Fruit fly (Drosophila melanogaster) whole organism, embryonic: ENCODE measurements around the gene Jarid2.

ENCODE experiments used
- Adf1 ChIP-seq: fragments of 200-800 bp; sonication (Bioruptor generic); IDR thresholded peaks from 2 replicates; pipeline ENCODE4 v1.3.6; 2022; ENCODE audit warnings: missing biosample characterization, missing genetic modification characterization
- Atf3 ChIP-seq: fragments of 200-800 bp; sonication (Bioruptor generic); optimal IDR thresholded peaks from 3 replicates; lab custom pipeline; 2016; ENCODE audit warnings: missing biosample characterization, missing genetic modification characterization
- BtbVII ChIP-seq: fragments of 200-800 bp; sonication (Bioruptor generic); optimal IDR thresholded peaks from 3 replicates; lab custom pipeline; 2017; ENCODE audit warnings: missing biosample characterization, mild to moderate bottlenecking, missing genetic modification characterization
- CG10366 ChIP-seq: fragments of 200-800 bp; sonication (Bioruptor generic); IDR thresholded peaks from 2 replicates; pipeline ENCODE4 v1.3.6; 2022; ENCODE audit warnings: missing biosample characterization, missing genetic modification characterization
- CG12071 ChIP-seq: fragments of 200-800 bp; sonication (Bioruptor generic); optimal IDR thresholded peaks from 3 replicates; lab custom pipeline; 2018; ENCODE audit warnings: missing biosample characterization, mild to moderate bottlenecking, missing genetic modification characterization
- CG12219 ChIP-seq: fragments of 200-800 bp; sonication (Bioruptor generic); optimal IDR thresholded peaks from 3 replicates; lab custom pipeline; 2018; ENCODE audit warnings: missing biosample characterization, mild to moderate bottlenecking, missing genetic modification characterization
- CG14860 ChIP-seq: fragments of 200-800 bp; sonication (Bioruptor generic); IDR thresholded peaks from 3 replicates; pipeline ENCODE4 v1.3.6; 2022; ENCODE audit warnings: missing biosample characterization, missing genetic modification characterization; ENCODE audit not compliant: partially characterized antibody
- CG15479 ChIP-seq: fragments of 200-800 bp; sonication (Bioruptor generic); optimal IDR thresholded peaks from 3 replicates; lab custom pipeline; 2019; ENCODE audit warnings: missing biosample characterization, mild to moderate bottlenecking, missing genetic modification characterization, moderate library complexity
- CG1647 ChIP-seq: fragments of 200-800 bp; sonication (Bioruptor generic); optimal IDR thresholded peaks from 3 replicates; lab custom pipeline; 2016; ENCODE audit warnings: missing biosample characterization, missing genetic modification characterization
- CG18764 ChIP-seq: fragments of 200-800 bp; sonication (Bioruptor generic); optimal IDR thresholded peaks from 3 replicates; lab custom pipeline; 2016; ENCODE audit warnings: missing biosample characterization, missing genetic modification characterization
- CG30403 ChIP-seq: fragments of 200-800 bp; sonication (Bioruptor generic); optimal IDR thresholded peaks from 3 replicates; lab custom pipeline; 2016; ENCODE audit warnings: missing biosample characterization, missing genetic modification characterization
- CG4360 ChIP-seq: fragments of 200-800 bp; sonication (Bioruptor generic); IDR thresholded peaks from 2 replicates; pipeline ENCODE4 v1.3.6; 2022; ENCODE audit warnings: missing biosample characterization, missing genetic modification characterization
- CG6254 ChIP-seq: fragments of 200-800 bp; sonication (Bioruptor generic); optimal IDR thresholded peaks from 3 replicates; lab custom pipeline; 2017; ENCODE audit warnings: mild to moderate bottlenecking, missing biosample characterization, missing genetic modification reagents, missing genetic modification characterization
- CG6683 ChIP-seq: fragments of 200-800 bp; sonication (Bioruptor generic); optimal IDR thresholded peaks from 2 replicates; lab custom pipeline; 2017; ENCODE audit warnings: missing biosample characterization, mild to moderate bottlenecking, missing genetic modification characterization, missing genetic modification reagents
- CG8765 ChIP-seq: fragments of 200-800 bp; sonication (Bioruptor generic); IDR thresholded peaks from 2 replicates; pipeline ENCODE4 v1.3.6; 2022; ENCODE audit warnings: missing biosample characterization, missing genetic modification characterization
- CG8924 ChIP-seq: fragments of 200-800 bp; optimal IDR thresholded peaks from 3 replicates; lab custom pipeline; 2019; ENCODE audit warnings: missing biosample characterization, mild to moderate bottlenecking, missing genetic modification characterization, moderate library complexity
- CG9609 ChIP-seq: fragments of 200-800 bp; sonication (Bioruptor generic); optimal IDR thresholded peaks from 3 replicates; lab custom pipeline; 2016; ENCODE audit warnings: missing biosample characterization, missing genetic modification characterization
- CG9817 ChIP-seq: fragments of 200-800 bp; sonication (Bioruptor generic); optimal IDR thresholded peaks from 2 replicates; lab custom pipeline; 2018; ENCODE audit warnings: missing biosample characterization, mild to moderate bottlenecking, missing genetic modification characterization, moderate library complexity
- CoRest ChIP-seq: fragments of 200-800 bp; sonication (Bioruptor generic); optimal IDR thresholded peaks from 3 replicates; lab custom pipeline; 2018; ENCODE audit warnings: missing biosample characterization, mild to moderate bottlenecking, missing genetic modification characterization, moderate library complexity
- Doc2 ChIP-seq: fragments of 200-800 bp; sonication (Bioruptor generic); IDR thresholded peaks from 2 replicates; pipeline ENCODE4 v1.3.6; 2022; ENCODE audit warnings: missing biosample characterization, missing genetic modification characterization
- Elba2 ChIP-seq: fragments of 200-800 bp; sonication (Bioruptor generic); optimal IDR thresholded peaks from 3 replicates; lab custom pipeline; 2016; ENCODE audit warnings: missing biosample characterization, missing genetic modification characterization
- Mad ChIP-seq: fragments of 200-800 bp; sonication (Bioruptor generic); optimal IDR thresholded peaks from 2 replicates; lab custom pipeline; 2016; ENCODE audit warnings: missing biosample characterization, missing genetic modification characterization
- Meics ChIP-seq: fragments of 200-800 bp; sonication (Bioruptor generic); optimal IDR thresholded peaks from 2 replicates; lab custom pipeline; 2017; ENCODE audit warnings: missing biosample characterization, mild to moderate bottlenecking, missing genetic modification characterization
- NfI ChIP-seq: fragments of 200-800 bp; sonication (Bioruptor generic); optimal IDR thresholded peaks from 3 replicates; lab custom pipeline; 2018; ENCODE audit warnings: missing biosample characterization, mild to moderate bottlenecking, missing genetic modification characterization, moderate library complexity
- Pdp1 ChIP-seq, 2 experiments: fragments of 200-800 bp; sonication (Bioruptor generic); optimal IDR thresholded peaks; 3 replicates each; lab custom pipeline; 2016; ENCODE audit warnings: missing biosample characterization in 2 of 2, missing genetic modification characterization in 2 of 2, mild to moderate bottlenecking in 1 of 2, moderate library complexity in 1 of 2
- Ravus ChIP-seq: fragments of 200-800 bp; sonication (Bioruptor generic); IDR thresholded peaks from 2 replicates; pipeline ENCODE4 v1.3.6; 2022; ENCODE audit warnings: missing biosample characterization, missing genetic modification characterization
- Rfx ChIP-seq: fragments of 200-800 bp; sonication (Bioruptor generic); IDR thresholded peaks from 2 replicates; pipeline ENCODE4 v1.3.6; 2022; ENCODE audit warnings: missing biosample characterization, missing genetic modification characterization
- Taf1 ChIP-seq: fragments of 200-800 bp; sonication (Bioruptor generic); IDR thresholded peaks from 2 replicates; pipeline ENCODE4 v1.3.6; 2022; ENCODE audit warnings: missing biosample characterization, missing genetic modification characterization
- YL-1 ChIP-seq: fragments of 200-800 bp; sonication (Bioruptor generic); optimal IDR thresholded peaks from 3 replicates; lab custom pipeline; 2017; ENCODE audit warnings: missing biosample characterization, mild to moderate bottlenecking, missing genetic modification characterization
- aop ChIP-seq: fragments of 200-800 bp; sonication (Bioruptor generic); IDR thresholded peaks from 2 replicates; pipeline ENCODE4 v1.3.6; 2022; ENCODE audit warnings: missing biosample characterization, missing genetic modification characterization
- ase ChIP-seq: fragments of 200-800 bp; sonication (Bioruptor generic); IDR thresholded peaks from 3 replicates; pipeline ENCODE4 v1.3.6; 2022; ENCODE audit warnings: missing biosample characterization, missing genetic modification characterization
- chm ChIP-seq: fragments of 200-800 bp; sonication (Bioruptor generic); IDR thresholded peaks from 2 replicates; pipeline ENCODE4 v1.3.6; 2022; ENCODE audit warnings: missing biosample characterization, missing genetic modification characterization
- crc ChIP-seq: fragments of 200-800 bp; sonication (Bioruptor generic); optimal IDR thresholded peaks from 2 replicates; lab custom pipeline; 2016; ENCODE audit warnings: missing biosample characterization, missing genetic modification characterization
- dmrt11E ChIP-seq: fragments of 200-800 bp; sonication (Bioruptor generic); optimal IDR thresholded peaks from 3 replicates; lab custom pipeline; 2018; ENCODE audit warnings: missing biosample characterization, mild to moderate bottlenecking, missing genetic modification characterization, moderate library complexity
- ewg ChIP-seq: fragments of 200-800 bp; sonication (Bioruptor generic); optimal IDR thresholded peaks from 3 replicates; lab custom pipeline; 2017; ENCODE audit warnings: mild to moderate bottlenecking, missing biosample characterization, missing genetic modification reagents, missing genetic modification characterization
- exex ChIP-seq: fragments of 200-800 bp; sonication (Bioruptor generic); optimal IDR thresholded peaks from 4 replicates; lab custom pipeline; 2018; ENCODE audit warnings: missing biosample characterization, mild to moderate bottlenecking, missing genetic modification characterization, moderate library complexity
- fu2 ChIP-seq: fragments of 200-800 bp; sonication (Bioruptor generic); optimal IDR thresholded peaks from 2 replicates; lab custom pipeline; 2016; ENCODE audit warnings: missing biosample characterization, missing genetic modification characterization
- gem ChIP-seq: fragments of 200-800 bp; sonication (Bioruptor generic); optimal IDR thresholded peaks from 2 replicates; lab custom pipeline; 2019; ENCODE audit warnings: missing biosample characterization, mild to moderate bottlenecking, missing genetic modification characterization, moderate library complexity
- gro ChIP-seq: fragments of 200-800 bp; sonication (Bioruptor generic); optimal IDR thresholded peaks from 2 replicates; lab custom pipeline; 2016; ENCODE audit warnings: missing biosample characterization, missing genetic modification characterization
- h ChIP-seq: fragments of >200 bp; optimal IDR thresholded peaks from 2 replicates; lab custom pipeline; 2017
- hb ChIP-seq: fragments of 200-800 bp; sonication (Bioruptor generic); IDR thresholded peaks from 3 replicates; pipeline ENCODE4 v1.3.6; 2022; ENCODE audit warnings: missing biosample characterization, missing genetic modification characterization; ENCODE audit not compliant: partially characterized antibody
- insv ChIP-seq, 2 experiments: fragments of 200-800 bp; sonication (Bioruptor generic); optimal IDR thresholded peaks; 3 replicates each; lab custom pipeline; 2016 to 2018; ENCODE audit warnings: missing biosample characterization in 2 of 2, missing genetic modification characterization in 2 of 2
- luna ChIP-seq: fragments of 200-800 bp; sonication (Bioruptor generic); optimal IDR thresholded peaks from 2 replicates; lab custom pipeline; 2016; ENCODE audit warnings: missing biosample characterization, missing genetic modification characterization
- nerfin-2 ChIP-seq: fragments of 200-800 bp; sonication (Bioruptor generic); IDR thresholded peaks from 2 replicates; pipeline ENCODE4 v1.3.6; 2022; ENCODE audit warnings: missing biosample characterization, missing genetic modification characterization; ENCODE audit not compliant: partially characterized antibody
- psq ChIP-seq: fragments of 200-800 bp; sonication (Bioruptor generic); optimal IDR thresholded peaks from 2 replicates; lab custom pipeline; 2017; ENCODE audit warnings: missing biosample characterization, missing genetic modification characterization
- pum ChIP-seq: fragments of 200-800 bp; sonication (Bioruptor generic); optimal IDR thresholded peaks from 2 replicates; lab custom pipeline; 2016; ENCODE audit warnings: missing biosample characterization, missing genetic modification characterization
- pzg ChIP-seq: fragments of 200-800 bp; sonication (Bioruptor generic); optimal IDR thresholded peaks from 3 replicates; lab custom pipeline; 2018; ENCODE audit warnings: missing biosample characterization, mild to moderate bottlenecking, missing genetic modification characterization, moderate library complexity
- sens ChIP-seq: fragments of 200-800 bp; sonication (Bioruptor generic); peaks from one replicate; lab custom pipeline; 2016; ENCODE audit warnings: missing biosample characterization, missing genetic modification characterization
- stwl ChIP-seq: fragments of 200-800 bp; sonication (Bioruptor generic); optimal IDR thresholded peaks from 3 replicates; lab custom pipeline; 2018; ENCODE audit warnings: missing biosample characterization, mild to moderate bottlenecking, missing genetic modification characterization, moderate library complexity
- trem ChIP-seq: fragments of 200-800 bp; optimal IDR thresholded peaks from 3 replicates; lab custom pipeline; 2019; ENCODE audit warnings: missing biosample characterization, mild to moderate bottlenecking, missing genetic modification characterization, moderate library complexity
- tx ChIP-seq: fragments of 200-800 bp; sonication (Bioruptor generic); optimal IDR thresholded peaks from 2 replicates; lab custom pipeline; 2016; ENCODE audit warnings: missing biosample characterization, missing genetic modification characterization
- usp ChIP-seq: fragments of >200 bp; optimal IDR thresholded peaks from 2 replicates; lab custom pipeline; 2017; ENCODE audit warnings: missing biosample characterization, missing genetic modification characterization

Jarid2 gene

DNA sequence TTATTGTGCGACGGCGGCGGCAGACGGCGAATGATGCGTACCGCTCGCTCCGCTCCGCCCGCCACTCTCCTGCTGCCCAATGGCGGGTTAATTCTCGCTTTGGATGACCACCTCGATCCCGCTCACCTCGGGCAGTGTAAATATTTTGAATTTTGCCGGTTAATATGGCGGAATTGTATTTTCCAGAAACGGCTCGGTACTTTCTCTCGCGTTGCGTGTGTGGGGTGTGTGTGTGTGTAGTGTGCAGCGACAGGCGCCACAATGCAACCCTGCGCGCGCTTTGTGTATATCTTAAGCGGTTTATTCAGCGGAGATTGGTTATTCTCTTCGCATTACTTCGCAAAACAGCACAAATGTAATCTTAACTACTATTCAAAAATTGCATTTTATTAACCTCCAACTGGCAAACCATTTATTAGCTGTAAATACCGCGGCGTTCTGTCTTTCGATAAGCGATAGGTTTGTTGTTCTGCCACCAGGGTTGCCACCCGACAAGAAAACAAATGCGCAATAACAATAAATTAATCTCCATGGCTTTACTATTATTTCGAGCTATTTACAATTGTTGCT, 20.9 kb upstream of the Jarid2 start, which contains the start of the genes phol and CG3552 (continued):
- TF ChIP-seq CG30403 (peak; percentile 8), trem (peak; percentile 63), CG6254 (no peak), stwl (tag; lab: Kevin White, UChicago) (peak; percentile 64), ase (GFP tag; lab: Robert Waterston, UW) (no peak), exex (no peak), CG12071 (GFP tag; lab: Kevin White, UChicago) (no peak), NfI (GFP tag; lab: Kevin White, UChicago) (no peak), Taf1 (GFP tag; lab: Robert Waterston, UW) (0 out of 2 replicates have a peak, but pooled peaks have one; percentile 26), pzg (GFP tag; lab: Kevin White, UChicago) (peak; percentile 57), chm (GFP tag; lab: Robert Waterston, UW) (no peak), insv (GFP tag; optimal IDR thresholded peaks at IDR 0.05; lab: Kevin White, UChicago) (peak in 1 of 2 experiments; percentile 17), CG1647 (GFP tag; lab: Kevin White, UChicago) (no peak), CoRest (tag; lab: Kevin White, UChicago) (peak; percentile 24), Doc2 (GFP tag; lab: Robert Waterston, UW) (no peak), luna (no peak), CG18764 (GFP tag; lab: Kevin White, UChicago) (no peak), Mad (GFP tag; lab: Kevin White, UChicago) (no peak), Atf3 (GFP tag; lab: Kevin White, UChicago) (no peak), CG8924 (tag; lab: Kevin White, UChicago) (peak; percentile 51), CG10366 (GFP tag; lab: Robert Waterston, UW) (no peak)

DNA sequence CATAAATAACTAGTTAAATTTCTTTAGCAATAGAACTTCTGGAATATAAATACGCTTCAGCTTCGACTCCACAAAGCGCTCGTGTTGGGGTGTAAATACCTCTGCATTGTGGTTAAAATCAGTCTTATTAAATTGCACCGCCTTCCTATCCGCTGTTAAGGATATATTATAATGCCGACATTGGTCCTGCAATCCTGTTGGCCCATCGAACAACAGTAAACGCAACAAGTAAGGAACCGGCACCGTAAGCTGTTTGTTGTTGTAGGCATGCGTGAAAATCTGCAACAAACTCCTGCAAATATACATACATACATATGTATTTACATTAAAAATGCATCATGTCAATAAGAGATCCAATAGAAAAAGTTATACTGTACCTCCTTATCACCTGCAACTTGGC, 20.4 kb upstream of the Jarid2 start:
- TF ChIP-seq CG15479 (GFP tag; lab: Kevin White, UChicago): no peak
- TF ChIP-seq CG6683: no peak
- no peak for TF ChIP-seq hb (GFP tag; lab: Robert Waterston, UW)
- TF ChIP-seq h: no peak
- TF ChIP-seq CG12219 (GFP tag; lab: Kevin White, UChicago): no peak
- TF ChIP-seq CG9609: no peak
- TF ChIP-seq CG4360 (GFP tag; lab: Robert Waterston, UW): peak; percentile 42; the same call in 1 of the 2 replicates
- no peak for TF ChIP-seq nerfin-2 (GFP tag; lab: Robert Waterston, UW)
- TF ChIP-seq sens: peak; percentile 31
- peak; percentile 8 for TF ChIP-seq Meics
- TF ChIP-seq CG8765 (GFP tag; lab: Robert Waterston, UW): no peak
- TF ChIP-seq Adf1: no peak
- TF ChIP-seq fu2 (GFP tag; lab: Kevin White, UChicago): no peak
- no peak for TF ChIP-seq crc (GFP tag; lab: Kevin White, UChicago)
- TF ChIP-seq BtbVII (GFP tag; lab: Kevin White, UChicago): no peak
- TF ChIP-seq pum (GFP tag; lab: Kevin White, UChicago): no peak
- no peak for TF ChIP-seq aop (GFP tag; lab: Robert Waterston, UW)
- TF ChIP-seq Pdp1 (GFP tag; optimal IDR thresholded peaks at IDR 0.05; lab: Kevin White, UChicago): no peak
- TF ChIP-seq CG9817 (tag; lab: Kevin White, UChicago): no peak
- no peak for TF ChIP-seq dmrt11E (tag; lab: Kevin White, UChicago)
- TF ChIP-seq gro (GFP tag; lab: Kevin White, UChicago): no peak
- no peak for TF ChIP-seq psq
- TF ChIP-seq Ravus (GFP tag; lab: Robert Waterston, UW): no peak
- no peak for TF ChIP-seq tx (GFP tag; lab: Kevin White, UChicago)
- peak; percentile 35 for TF ChIP-seq YL-1 (GFP tag; lab: Kevin White, UChicago)
- TF ChIP-seq Elba2 (GFP tag; lab: Kevin White, UChicago): peak; percentile 15
- TF ChIP-seq usp: no peak
- TF ChIP-seq CG14860: no peak
- TF ChIP-seq Rfx: no peak
- TF ChIP-seq gem (tag; lab: Kevin White, UChicago): no peak
- peak; percentile 6 for TF ChIP-seq ewg (GFP tag; lab: Kevin White, UChicago)
